Worm (Caenorhabditis elegans): Measurements from ENCODE around the gene srd-48.

srd-48 gene

ce11 chrX:12335808-12336207 is at the start of gene srd-48:
Gene srd-48, plus strand, starts transcription at chrX:12336108.
- TF ChIP-seq fkh-6 (tag; optimal IDR thresholded peaks at IDR 0.05) (no peak), elt-2 (tag; optimal IDR thresholded peaks at IDR 0.05) (no peak), ceh-2 (tag; optimal IDR thresholded peaks at IDR 0.05) (no peak), mec-3 (tag; optimal IDR thresholded peaks at IDR 0.05; ENCODE audit: borderline replicate concordance) (no peak), ceh-48 (tag; optimal IDR thresholded peaks at IDR 0.05) (no peak), ama-1 (optimal IDR thresholded peaks at IDR 0.05) (no peak), F13H6.1 (tag; optimal IDR thresholded peaks at IDR 0.05) (no peak), dmd-4 (tag; optimal IDR thresholded peaks at IDR 0.05; ENCODE audit: borderline replicate concordance) (no peak)

- TF ChIP-seq unc-55 (GFP tag; optimal IDR thresholded peaks at IDR 0.05) (no peak), ceh-14 (tag; optimal IDR thresholded peaks at IDR 0.05) (no peak), ceh-2 (tag; optimal IDR thresholded peaks at IDR 0.05) (no peak), F13H6.1 (tag; optimal IDR thresholded peaks at IDR 0.05) (no peak), zip-5 (tag; optimal IDR thresholded peaks at IDR 0.05) (no peak), ztf-16 (tag; optimal IDR thresholded peaks at IDR 0.05) (no peak), syd-9 (tag; optimal IDR thresholded peaks at IDR 0.05) (no peak), gmeb-2 (tag; optimal IDR thresholded peaks at IDR 0.05) (no peak), ceh-30 (tag; optimal IDR thresholded peaks at IDR 0.05) (no peak), lim-6 (tag; optimal IDR thresholded peaks at IDR 0.05) (no peak), ceh-31 (tag; optimal IDR thresholded peaks at IDR 0.05) (no peak), nhr-11 (tag; optimal IDR thresholded peaks at IDR 0.05) (no peak), pros-1 (tag; optimal IDR thresholded peaks at IDR 0.05) (no peak), ref-2 (tag; optimal IDR thresholded peaks at IDR 0.05) (no peak), hlh-8 (tag; optimal IDR thresholded peaks at IDR 0.05) (no peak)
Observed at ce11 chrX:12288254-12288653, 47.7 kb upstream of the srd-48 start, which contains the start of gene C04B4.5. Gene C04B4.5, minus strand, starts transcription at chrX:12288354.

ce11 chrX:12290539-12290938 is 45.4 kb upstream of the srd-48 start, which contains the start of gene C04B4.4:
Gene C04B4.4, plus strand, starts transcription at chrX:12290839.
- TF ChIP-seq odd-2 (tag; optimal IDR thresholded peaks at IDR 0.05) = no peak
- TF ChIP-seq fkh-10 (GFP tag; optimal IDR thresholded peaks at IDR 0.05) = no peak
- TF ChIP-seq sox-4 (tag; optimal IDR thresholded peaks at IDR 0.05) = no peak
- TF ChIP-seq lin-11 (tag; optimal IDR thresholded peaks at IDR 0.05) = no peak
- no peak for TF ChIP-seq hlh-6 (tag; optimal IDR thresholded peaks at IDR 0.05)
- TF ChIP-seq ztf-16 (tag; optimal IDR thresholded peaks at IDR 0.05) = no peak
- no peak for TF ChIP-seq ceh-9 (tag; optimal IDR thresholded peaks at IDR 0.05)
- no peak for TF ChIP-seq C08G9.2 (tag; optimal IDR thresholded peaks at IDR 0.05)
- no peak for TF ChIP-seq ceh-22 (tag; optimal IDR thresholded peaks at IDR 0.05)
- no peak for TF ChIP-seq pag-3 (tag; optimal IDR thresholded peaks at IDR 0.05; ENCODE audit: borderline replicate concordance)
- no peak for TF ChIP-seq ahr-1 (tag; optimal IDR thresholded peaks at IDR 0.05)
- no peak for TF ChIP-seq nfya-1 (tag; optimal IDR thresholded peaks at IDR 0.05)
- no peak for TF ChIP-seq hlh-15 (tag; optimal IDR thresholded peaks at IDR 0.05)
- no peak for TF ChIP-seq pqm-1 (tag; optimal IDR thresholded peaks at IDR 0.05)
- TF ChIP-seq ceh-48 (tag; optimal IDR thresholded peaks at IDR 0.05) = no peak
- TF ChIP-seq ceh-24 (tag; optimal IDR thresholded peaks at IDR 0.05) = no peak

ce11 chrX:12294263-12294662 is 41.6 kb upstream of the srd-48 start, which contains the start of gene W06D11.1:
Gene W06D11.1, plus strand, starts transcription at chrX:12294563.
- TF ChIP-seq eyg-1 (tag; optimal IDR thresholded peaks at IDR 0.05) (no peak), ceh-45 (GFP tag; IDR thresholded peaks at IDR 0.05) (no peak), sdc-2 (tag; optimal IDR thresholded peaks at IDR 0.05) (no peak), ceh-6 (GFP tag; optimal IDR thresholded peaks at IDR 0.05) (no peak)

Data from whole organism, late embryonic.